Worm (Caenorhabditis elegans): ENCODE data around the gene srj-25.

Gene srj-25

ce11 chrV:695914-696313, 40.2 kb downstream of the srj-25 start, which contains the start of gene srj-52:
TSS of gene srj-52 (minus strand) at chrV:696014.
- TF ChIP-seq zip-8 (tag; optimal IDR thresholded peaks at IDR 0.05): no peak
- TF ChIP-seq blmp-1 (tag; optimal IDR thresholded peaks at IDR 0.05): no peak
- TF ChIP-seq drap-1 (GFP tag; optimal IDR thresholded peaks at IDR 0.05): no peak
- TF ChIP-seq nhr-2 (tag; optimal IDR thresholded peaks at IDR 0.05): no peak
- no peak for TF ChIP-seq cnd-1 (tag; optimal IDR thresholded peaks at IDR 0.05)
- TF ChIP-seq snpc-4 (tag; optimal IDR thresholded peaks at IDR 0.05): no peak
- TF ChIP-seq ztf-11 (tag; optimal IDR thresholded peaks at IDR 0.05): no peak
- no peak for TF ChIP-seq elt-1 (tag; optimal IDR thresholded peaks at IDR 0.05; ENCODE audit: borderline replicate concordance, insufficient read depth)
- TF ChIP-seq ceh-39 (tag; optimal IDR thresholded peaks at IDR 0.05): no peak
- TF ChIP-seq mls-2 (tag; optimal IDR thresholded peaks at IDR 0.05): no peak
- TF ChIP-seq ceh-83 (GFP tag; optimal IDR thresholded peaks at IDR 0.05): no peak
- TF ChIP-seq elt-3 (tag; optimal IDR thresholded peaks at IDR 0.05): no peak
- TF ChIP-seq mab-5 (tag; optimal IDR thresholded peaks at IDR 0.05): no peak
- TF ChIP-seq tbx-8 (GFP tag; optimal IDR thresholded peaks at IDR 0.05): no peak
- no peak for TF ChIP-seq sem-2 (GFP tag; optimal IDR thresholded peaks at IDR 0.05)
- no peak for TF ChIP-seq unc-120 (tag; optimal IDR thresholded peaks at IDR 0.05; ENCODE audit: poor library complexity, severe bottlenecking)
- no peak for TF ChIP-seq lsy-2 (tag; optimal IDR thresholded peaks at IDR 0.05)
- TF ChIP-seq unc-62 (GFP tag; optimal IDR thresholded peaks at IDR 0.05): no peak
- TF ChIP-seq hlh-1 (tag; optimal IDR thresholded peaks at IDR 0.05): no peak

DNA sequence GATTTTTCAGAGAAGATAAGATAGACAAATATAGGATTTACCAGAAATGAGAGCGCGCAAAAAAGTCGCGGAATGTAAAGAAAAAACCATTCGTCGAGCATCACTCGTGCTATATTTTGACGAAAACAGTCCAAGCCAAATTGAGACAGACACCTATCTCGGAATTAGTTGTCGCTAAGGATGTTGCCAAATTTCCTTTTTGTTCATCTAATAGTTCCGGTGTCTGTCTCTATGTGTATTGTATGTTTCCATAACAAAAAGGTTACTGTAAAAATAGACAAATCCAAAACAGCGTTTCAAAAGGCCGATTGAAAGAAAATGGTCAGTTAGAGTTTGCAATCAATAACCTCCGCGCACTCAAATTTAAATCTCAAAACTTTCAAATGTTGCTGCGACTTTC, 41.4 kb downstream of the srj-25 start, which contains the start of gene srj-53:
srj-53 (minus strand) TSS at position 101 of the 400 bp plus-strand sequence.
- TF ChIP-seq ztf-11 (tag; optimal IDR thresholded peaks at IDR 0.05) (no peak), drap-1 (GFP tag; optimal IDR thresholded peaks at IDR 0.05) (no peak), unc-120 (tag; optimal IDR thresholded peaks at IDR 0.05; ENCODE audit: poor library complexity, severe bottlenecking) (no peak), snpc-4 (tag; optimal IDR thresholded peaks at IDR 0.05) (no peak), nhr-28 (tag; optimal IDR thresholded peaks at IDR 0.05) (no peak), flh-1 (GFP tag; optimal IDR thresholded peaks at IDR 0.05) (no peak), sptf-1 (tag; optimal IDR thresholded peaks at IDR 0.05) (no peak), unc-62 (GFP tag; optimal IDR thresholded peaks at IDR 0.05) (no peak), ces-1 (GFP tag; optimal IDR thresholded peaks at IDR 0.05) (no peak), elt-3 (tag; optimal IDR thresholded peaks at IDR 0.05) (no peak), ceh-83 (GFP tag; optimal IDR thresholded peaks at IDR 0.05) (no peak)

- TF ChIP-seq lsy-2 (tag; optimal IDR thresholded peaks at IDR 0.05): no peak
Observed at ce11 chrV:692720-693422, 43.2 kb downstream of the srj-25 start, which contains the start of gene srx-4. TSS of gene srx-4 (minus strand) at chrV:692770.

- no peak for TF ChIP-seq lsy-2 (tag; optimal IDR thresholded peaks at IDR 0.05)
- no peak for TF ChIP-seq zip-8 (tag; optimal IDR thresholded peaks at IDR 0.05)
- TF ChIP-seq pha-4 (tag; optimal IDR thresholded peaks at IDR 0.05): no peak
- TF ChIP-seq lin-13 (tag; optimal IDR thresholded peaks at IDR 0.05): no peak
- no peak for TF ChIP-seq ceh-39 (tag; optimal IDR thresholded peaks at IDR 0.05)
- no peak for TF ChIP-seq ceh-43 (GFP tag; optimal IDR thresholded peaks at IDR 0.05)
- TF ChIP-seq flh-1 (GFP tag; optimal IDR thresholded peaks at IDR 0.05): no peak
- TF ChIP-seq elt-1 (tag; optimal IDR thresholded peaks at IDR 0.05; ENCODE audit: borderline replicate concordance, insufficient read depth): no peak
- TF ChIP-seq snpc-4 (tag; optimal IDR thresholded peaks at IDR 0.05): no peak
Observed at ce11 chrV:689538-689937, 46.5 kb downstream of the srj-25 start.

ce11 chrV:687384-687783, 48.7 kb downstream of the srj-25 start, which contains the start of gene H25P19.1:
TSS of gene H25P19.1 (plus strand) at chrV:687684.
- TF ChIP-seq ceh-39 (tag; optimal IDR thresholded peaks at IDR 0.05) (no peak), tbx-8 (GFP tag; optimal IDR thresholded peaks at IDR 0.05) (no peak), ztf-11 (tag; optimal IDR thresholded peaks at IDR 0.05) (no peak), ceh-83 (GFP tag; optimal IDR thresholded peaks at IDR 0.05) (no peak), unc-120 (tag; optimal IDR thresholded peaks at IDR 0.05; ENCODE audit: poor library complexity, severe bottlenecking) (no peak), drap-1 (GFP tag; optimal IDR thresholded peaks at IDR 0.05) (no peak), unc-39 (tag; optimal IDR thresholded peaks at IDR 0.05) (no peak), nhr-76 (tag; optimal IDR thresholded peaks at IDR 0.05) (no peak), nhr-28 (tag; optimal IDR thresholded peaks at IDR 0.05) (no peak), bed-3 (GFP tag; optimal IDR thresholded peaks at IDR 0.05) (no peak), mls-2 (tag; optimal IDR thresholded peaks at IDR 0.05) (no peak), ces-1 (GFP tag; optimal IDR thresholded peaks at IDR 0.05) (no peak), pha-4 (tag; optimal IDR thresholded peaks at IDR 0.05) (no peak), nhr-237 (tag; optimal IDR thresholded peaks at IDR 0.05) (no peak), hlh-1 (tag; optimal IDR thresholded peaks at IDR 0.05) (no peak), lin-32 (GFP tag; optimal IDR thresholded peaks at IDR 0.05) (no peak), elt-3 (tag; optimal IDR thresholded peaks at IDR 0.05) (no peak), nhr-12 (tag; optimal IDR thresholded peaks at IDR 0.05) (no peak), flh-1 (GFP tag; optimal IDR thresholded peaks at IDR 0.05) (no peak)

Measured in whole organism, mixed stage, embryonic.